Worm (Caenorhabditis elegans): ENCODE data around the gene ess-2.
A peak's percentile ranks its signal among the peaks of the same experiment; 100 is the strongest.

ess-2 gene

ce11 chrIII:8439312-8439711, 50.8 kb downstream of the ess-2 start, which contains the start of gene pqn-96:
Gene pqn-96, minus strand, starts transcription at chrIII:8439412.
- no peak for TF ChIP-seq lin-1 (GFP tag; IDR thresholded peaks at IDR 0.05)
- no peak for TF ChIP-seq hmg-1.1 (GFP tag; IDR thresholded peaks at IDR 0.05)
- peak; percentile 17 for TF ChIP-seq hlh-30 (tag; optimal IDR thresholded peaks at IDR 0.05; ENCODE audit: insufficient read depth)
- no peak for TF ChIP-seq php-3 (GFP tag; IDR thresholded peaks at IDR 0.05)
- TF ChIP-seq fkh-10 (GFP tag; optimal IDR thresholded peaks at IDR 0.05), result no peak
- TF ChIP-seq duxl-1 (tag; optimal IDR thresholded peaks at IDR 0.05; ENCODE audit: poor library complexity), result no peak
- TF ChIP-seq egl-27 (tag; optimal IDR thresholded peaks at IDR 0.05), result no peak
- TF ChIP-seq spr-3 (GFP tag; optimal IDR thresholded peaks at IDR 0.05), result no peak
- TF ChIP-seq ceh-44 (GFP tag; IDR thresholded peaks at IDR 0.05), result no peak
- TF ChIP-seq nhr-28 (tag; optimal IDR thresholded peaks at IDR 0.05), result peak; percentile 17
- TF ChIP-seq tra-1 (GFP tag; IDR thresholded peaks at IDR 0.05), result no peak
- no peak for TF ChIP-seq lin-38 (GFP tag; IDR thresholded peaks at IDR 0.05)
